Fruit fly (Drosophila melanogaster): ENCODE measurements around the gene Ibf1.

DNA sequence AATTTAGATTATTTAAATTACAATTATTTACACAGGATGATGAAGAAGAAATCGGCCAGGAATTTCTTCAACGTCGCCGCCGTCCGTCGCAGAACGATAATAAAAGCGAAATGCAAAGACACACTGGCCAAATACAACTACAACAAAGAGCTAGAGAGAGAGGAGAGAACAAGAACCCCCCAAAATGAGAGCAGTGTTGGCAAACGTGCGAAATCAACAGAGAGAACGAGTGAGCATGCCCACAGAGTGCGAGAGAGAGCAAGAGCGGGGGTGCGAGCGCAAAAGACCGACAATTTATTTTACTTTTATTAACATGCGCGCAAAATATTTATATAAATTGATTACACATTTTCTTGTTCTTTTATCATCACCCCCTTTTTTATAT is 21.9 kb upstream of the Ibf1 start:
- TF ChIP-seq CG8478 (optimal IDR thresholded peaks at IDR 0.05) (no peak), CTCF (optimal IDR thresholded peaks at IDR 0.05) (no peak)
